Worm (Caenorhabditis elegans) whole organism, L4 larva: ENCODE results near the gene Y54F10BM.13.

Experiments
- F49E8.2 ChIP-seq: sonication (generic microtip); optimal IDR thresholded peaks from 2 replicates; lab custom pipeline; 2016; ENCODE audit warnings: missing compliant biosample characterization, mild to moderate bottlenecking, missing genetic modification characterization, borderline replicate concordance
- ceh-20 ChIP-seq: fragments of 200-800 bp; sonication (Bioruptor generic); IDR thresholded peaks from 2 replicates; pipeline ENCODE4 v1.3.6; 2022; ENCODE audit warnings: missing genetic modification reagents, missing genetic modification characterization, missing compliant biosample characterization

DNA sequence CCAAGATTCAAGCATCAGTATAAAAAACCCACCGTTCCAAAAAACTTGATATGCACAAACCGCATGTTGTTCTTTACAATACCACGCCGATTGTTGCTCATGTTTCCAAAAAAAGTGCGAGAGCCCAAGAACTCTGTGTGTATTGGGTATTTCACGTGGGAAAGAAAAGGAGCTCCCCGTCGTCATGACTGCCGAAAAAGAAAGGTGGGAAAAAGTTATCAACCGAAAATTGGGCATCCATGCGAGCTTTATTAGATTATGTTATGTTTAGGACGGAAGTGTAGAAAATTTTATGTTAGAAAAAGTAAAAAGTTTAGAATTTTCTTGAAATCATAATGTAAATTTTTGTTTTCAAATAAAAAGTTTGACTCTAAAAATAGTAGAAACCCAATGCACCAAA is 37.5 kb upstream of the Y54F10BM.13 start, which contains the start of gene H04J21.4:
- TF ChIP-seq ceh-20 (GFP tag; lab: Robert Waterston, UW) (no peak), F49E8.2 (tag; lab: Kevin White, UChicago) (no peak)
